Fruit fly (Drosophila melanogaster) whole organism, prepupa: Measurements from ENCODE around the gene Btk.

Experiments used
- CG10631 ChIP-seq: fragments of 200-800 bp; sonication (Bioruptor generic); optimal IDR thresholded peaks from 2 replicates; lab custom pipeline; 2016; ENCODE audit warnings: missing biosample characterization, missing genetic modification characterization
- CG10669 ChIP-seq: fragments of 200-800 bp; sonication (Bioruptor generic); optimal IDR thresholded peaks from 3 replicates; lab custom pipeline; 2018; ENCODE audit warnings: missing biosample characterization, mild to moderate bottlenecking, missing genetic modification characterization, moderate library complexity
- CG11294 ChIP-seq: fragments of 200-800 bp; sonication (Bioruptor generic); IDR thresholded peaks from 2 replicates; pipeline ENCODE4 v1.3.6; 2022; ENCODE audit warnings: missing biosample characterization, missing genetic modification characterization
- CG11762 ChIP-seq: fragments of 200-800 bp; sonication (Bioruptor generic); optimal IDR thresholded peaks from 3 replicates; lab custom pipeline; 2016; ENCODE audit warnings: missing biosample characterization, missing genetic modification characterization; ENCODE audit not compliant: insufficient read depth
- CG15336 ChIP-seq: fragments of 200-800 bp; sonication (Bioruptor generic); IDR thresholded peaks from 2 replicates; pipeline ENCODE4 v1.3.6; 2022; ENCODE audit warnings: missing biosample characterization, missing genetic modification characterization
- CG1621 ChIP-seq: fragments of 200-800 bp; sonication (Bioruptor generic); optimal IDR thresholded peaks from 3 replicates; lab custom pipeline; 2018; ENCODE audit warnings: missing biosample characterization, mild to moderate bottlenecking, missing genetic modification characterization
- CG16779 ChIP-seq: fragments of 200-800 bp; sonication (Bioruptor generic); optimal IDR thresholded peaks from 3 replicates; lab custom pipeline; 2017; ENCODE audit warnings: missing biosample characterization, mild to moderate bottlenecking, missing genetic modification characterization
- CG3032 ChIP-seq: fragments of 200-800 bp; optimal IDR thresholded peaks from 2 replicates; lab custom pipeline; 2019; ENCODE audit warnings: missing biosample characterization, mild to moderate bottlenecking, missing genetic modification characterization, moderate library complexity
- CG31627 ChIP-seq: fragments of 200-800 bp; sonication (Bioruptor generic); optimal IDR thresholded peaks from 3 replicates; lab custom pipeline; 2016; ENCODE audit warnings: missing biosample characterization, missing genetic modification characterization
- CG32006 ChIP-seq: fragments of 200-800 bp; sonication (Bioruptor generic); optimal IDR thresholded peaks from 3 replicates; lab custom pipeline; 2017; ENCODE audit warnings: missing biosample characterization, mild to moderate bottlenecking, missing genetic modification characterization
- CG34406 ChIP-seq: fragments of 200-800 bp; sonication (Bioruptor generic); optimal IDR thresholded peaks from 3 replicates; lab custom pipeline; 2016; ENCODE audit warnings: missing biosample characterization, missing genetic modification characterization
- CG4318 ChIP-seq: fragments of 200-800 bp; sonication (Bioruptor generic); optimal IDR thresholded peaks from 3 replicates; lab custom pipeline; 2017; ENCODE audit warnings: missing biosample characterization, mild to moderate bottlenecking, missing genetic modification characterization
- CG6163 ChIP-seq: fragments of 200-800 bp; sonication (Bioruptor generic); IDR thresholded peaks from 3 replicates; pipeline ENCODE4 v1.3.6; 2022; ENCODE audit warnings: missing biosample characterization, missing genetic modification characterization
- CG6276 ChIP-seq: fragments of 200-800 bp; sonication (Bioruptor generic); optimal IDR thresholded peaks from 2 replicates; lab custom pipeline; 2017; ENCODE audit warnings: missing biosample characterization, mild to moderate bottlenecking, missing genetic modification characterization
- CG6792 ChIP-seq: fragments of 200-800 bp; sonication (Bioruptor generic); optimal IDR thresholded peaks from 3 replicates; lab custom pipeline; 2016; ENCODE audit warnings: missing biosample characterization, missing genetic modification characterization
- CG6808 ChIP-seq: fragments of 200-800 bp; sonication (Bioruptor generic); optimal IDR thresholded peaks from 3 replicates; lab custom pipeline; 2017; ENCODE audit warnings: missing biosample characterization, missing genetic modification characterization, mild to moderate bottlenecking, moderate library complexity, missing genetic modification reagents
- CG6854 ChIP-seq: fragments of 200-800 bp; sonication (Bioruptor generic); optimal IDR thresholded peaks from 2 replicates; lab custom pipeline; 2017; ENCODE audit warnings: missing biosample characterization, mild to moderate bottlenecking, missing genetic modification characterization
- CG7368 ChIP-seq: fragments of 200-800 bp; sonication (Bioruptor generic); optimal IDR thresholded peaks from 3 replicates; lab custom pipeline; 2016; ENCODE audit warnings: missing biosample characterization, missing genetic modification characterization
- CG8119 ChIP-seq: fragments of 200-800 bp; sonication (Bioruptor generic); IDR thresholded peaks from 3 replicates; pipeline ENCODE4 v1.3.6; 2022; ENCODE audit warnings: missing biosample characterization, missing genetic modification characterization
- CG8319 ChIP-seq: fragments of 200-800 bp; sonication (Bioruptor generic); optimal IDR thresholded peaks from 3 replicates; lab custom pipeline; 2016; ENCODE audit warnings: missing biosample characterization, missing genetic modification characterization
- CG9139 ChIP-seq: fragments of 200-800 bp; sonication (Bioruptor generic); optimal IDR thresholded peaks from 3 replicates; lab custom pipeline; 2017; ENCODE audit warnings: missing biosample characterization, mild to moderate bottlenecking, missing genetic modification characterization
- Eip75B ChIP-seq: fragments of 200-800 bp; sonication (Bioruptor generic); optimal IDR thresholded peaks from 3 replicates; lab custom pipeline; 2016; ENCODE audit warnings: missing biosample characterization, missing genetic modification characterization
- Eip78C ChIP-seq: fragments of 200-800 bp; sonication (Bioruptor generic); peaks from one replicate; lab custom pipeline; 2016; ENCODE audit warnings: missing biosample characterization, missing genetic modification characterization
- Ets21C ChIP-seq: fragments of 200-800 bp; sonication (Bioruptor generic); optimal IDR thresholded peaks from 3 replicates; lab custom pipeline; 2016; ENCODE audit warnings: missing biosample characterization, missing genetic modification characterization
- Gug ChIP-seq: fragments of 200-800 bp; sonication (Bioruptor generic); IDR thresholded peaks from 2 replicates; pipeline ENCODE4 v1.3.6; 2022; ENCODE audit warnings: missing biosample characterization, missing genetic modification characterization
- Hr38 ChIP-seq: sonication (Bioruptor generic); optimal IDR thresholded peaks from 2 replicates; lab custom pipeline; 2016; ENCODE audit warnings: missing biosample characterization, missing genetic modification characterization
- Hr39 ChIP-seq: fragments of 200-800 bp; sonication (Bioruptor generic); optimal IDR thresholded peaks from 2 replicates; lab custom pipeline; 2016; ENCODE audit warnings: missing biosample characterization, missing genetic modification characterization
- Hr4 ChIP-seq: fragments of 200-800 bp; sonication (Bioruptor generic); optimal IDR thresholded peaks from 3 replicates; lab custom pipeline; 2016; ENCODE audit warnings: missing biosample characterization, missing genetic modification characterization
- Lpt ChIP-seq: fragments of 200-800 bp; sonication (Bioruptor generic); optimal IDR thresholded peaks from 3 replicates; lab custom pipeline; 2016; ENCODE audit warnings: missing biosample characterization, missing genetic modification characterization
- Met ChIP-seq: fragments of 200-800 bp; sonication (Bioruptor generic); optimal IDR thresholded peaks from 3 replicates; lab custom pipeline; 2016; ENCODE audit warnings: missing biosample characterization, missing genetic modification characterization
- OdsH ChIP-seq: fragments of 200-800 bp; sonication (Bioruptor generic); optimal IDR thresholded peaks from 3 replicates; lab custom pipeline; 2016; ENCODE audit warnings: missing biosample characterization, missing genetic modification characterization
- Sox102F ChIP-seq: fragments of 200-800 bp; sonication (Bioruptor generic); optimal IDR thresholded peaks from 2 replicates; lab custom pipeline; 2016; ENCODE audit warnings: missing biosample characterization, mild to moderate bottlenecking, missing genetic modification characterization
- Sox14 ChIP-seq: fragments of 200-800 bp; sonication (Bioruptor generic); optimal IDR thresholded peaks from 3 replicates; lab custom pipeline; 2016; ENCODE audit warnings: missing biosample characterization, missing genetic modification characterization
- Sox15 ChIP-seq: fragments of 200-800 bp; sonication (Bioruptor generic); optimal IDR thresholded peaks from 3 replicates; lab custom pipeline; 2016; ENCODE audit warnings: missing biosample characterization, missing genetic modification characterization
- achi ChIP-seq: fragments of 200-800 bp; sonication (Bioruptor generic); optimal IDR thresholded peaks from 3 replicates; lab custom pipeline; 2016; ENCODE audit warnings: missing biosample characterization, missing genetic modification characterization
- acj6 ChIP-seq: fragments of 200-800 bp; sonication (Bioruptor generic); optimal IDR thresholded peaks from 3 replicates; lab custom pipeline; 2016; ENCODE audit warnings: missing biosample characterization, missing genetic modification characterization
- cyc ChIP-seq: fragments of 200-800 bp; sonication (Bioruptor generic); optimal IDR thresholded peaks from 3 replicates; lab custom pipeline; 2016; ENCODE audit warnings: missing biosample characterization, missing genetic modification characterization
- dac ChIP-seq: fragments of 200-800 bp; sonication (Bioruptor generic); optimal IDR thresholded peaks from 2 replicates; lab custom pipeline; 2017; ENCODE audit warnings: missing biosample characterization, mild to moderate bottlenecking, missing genetic modification characterization
- esn ChIP-seq: fragments of 200-800 bp; sonication (Bioruptor generic); optimal IDR thresholded peaks from 2 replicates; lab custom pipeline; 2016; ENCODE audit warnings: missing biosample characterization, mild to moderate bottlenecking, missing genetic modification characterization, moderate library complexity
- fd85E ChIP-seq: fragments of 200-800 bp; sonication (Bioruptor generic); optimal IDR thresholded peaks from 3 replicates; lab custom pipeline; 2016; ENCODE audit warnings: missing biosample characterization, missing genetic modification characterization
- fkh ChIP-seq: fragments of 200-800 bp; sonication (Bioruptor generic); optimal IDR thresholded peaks from 3 replicates; lab custom pipeline; 2017; ENCODE audit warnings: missing biosample characterization, mild to moderate bottlenecking, missing genetic modification characterization, moderate library complexity
- lz ChIP-seq: fragments of 200-800 bp; sonication (Bioruptor generic); optimal IDR thresholded peaks from 3 replicates; lab custom pipeline; 2016; ENCODE audit warnings: missing biosample characterization, missing genetic modification characterization
- net ChIP-seq: fragments of 200-800 bp; sonication (Bioruptor generic); optimal IDR thresholded peaks from 3 replicates; lab custom pipeline; 2016; ENCODE audit warnings: missing biosample characterization, missing genetic modification characterization
- pdm3 ChIP-seq: fragments of 200-800 bp; sonication (Bioruptor generic); optimal IDR thresholded peaks from 3 replicates; lab custom pipeline; 2016; ENCODE audit warnings: missing biosample characterization, missing genetic modification characterization
- salr ChIP-seq, 2 experiments: fragments of 200-800 bp; sonication (Bioruptor generic); optimal IDR thresholded peaks; 3 replicates each; lab custom pipeline; 2016 to 2018; ENCODE audit warnings: missing biosample characterization in 2 of 2, missing genetic modification characterization in 2 of 2, mild to moderate bottlenecking in 1 of 2
- ss ChIP-seq, 2 experiments: fragments of 200-800 bp; sonication (Bioruptor generic); optimal IDR thresholded peaks; 2 replicates in 1 of 2; 3 replicates in 1 of 2; lab custom pipeline; 2017 to 2018; ENCODE audit warnings: mild to moderate bottlenecking in 2 of 2, missing biosample characterization in 2 of 2, missing genetic modification characterization in 2 of 2, moderate library complexity in 1 of 2
- svp ChIP-seq: fragments of 200-800 bp; sonication (Bioruptor generic); peaks from one replicate; lab custom pipeline; 2016; ENCODE audit warnings: missing biosample characterization, missing genetic modification characterization
- topi ChIP-seq: fragments of 200-800 bp; sonication (Bioruptor generic); optimal IDR thresholded peaks from 3 replicates; lab custom pipeline; 2016; ENCODE audit warnings: missing biosample characterization, missing genetic modification characterization
- vri ChIP-seq: fragments of 200-800 bp; sonication (Bioruptor generic); optimal IDR thresholded peaks from 3 replicates; lab custom pipeline; 2016; ENCODE audit warnings: missing biosample characterization, mild to moderate bottlenecking, missing genetic modification characterization

Btk gene

dm6 chr2L:8212666-8213270 is 88.1 kb downstream of the Btk start, which contains the start of the genes CG8372 and CG8360 (continued):
- TF ChIP-seq Ets21C (GFP tag; lab: Kevin White, UChicago) = peak; percentile 99
- peak; percentile 100 for TF ChIP-seq svp
- TF ChIP-seq Sox102F (GFP tag; lab: Kevin White, UChicago) = peak; percentile 100
- TF ChIP-seq CG16779 (tag; lab: Kevin White, UChicago) = peak; percentile 98
- TF ChIP-seq CG9139 (GFP tag; lab: Kevin White, UChicago) = peak; percentile 98
- peak; percentile 100 for TF ChIP-seq Eip78C (GFP tag; lab: Kevin White, UChicago)
- peak; percentile 98 for TF ChIP-seq CG4318 (GFP tag; lab: Kevin White, UChicago)
- TF ChIP-seq CG10631 (GFP tag; lab: Kevin White, UChicago) = peak; percentile 100
- peak; percentile 98 for TF ChIP-seq Lpt (GFP tag; lab: Kevin White, UChicago)
- peak; percentile 100 for TF ChIP-seq lz (GFP tag; lab: Kevin White, UChicago)
- peak; percentile 99 for TF ChIP-seq CG32006
- TF ChIP-seq salr (GFP tag; optimal IDR thresholded peaks at IDR 0.05; lab: Kevin White, UChicago) = peak; percentile 98 to 99
- TF ChIP-seq pdm3 (GFP tag; lab: Kevin White, UChicago) = peak; percentile 100
- TF ChIP-seq achi (GFP tag; lab: Kevin White, UChicago) = peak; percentile 99
- TF ChIP-seq Eip75B (GFP tag; lab: Kevin White, UChicago) = peak; percentile 99
- peak; percentile 100 for TF ChIP-seq Sox14 (GFP tag; lab: Kevin White, UChicago)
- peak; percentile 99 for TF ChIP-seq CG10669 (GFP tag; lab: Kevin White, UChicago)
- TF ChIP-seq Gug = peak; percentile 99
- peak; percentile 100 for TF ChIP-seq CG31627
- peak; percentile 99 for TF ChIP-seq CG6854
- TF ChIP-seq CG11762 (GFP tag; lab: Kevin White, UChicago) = peak; percentile 99
- TF ChIP-seq dac (GFP tag; lab: Kevin White, UChicago) = peak; percentile 99
- peak; percentile 99 for TF ChIP-seq CG8319 (GFP tag; lab: Kevin White, UChicago)
- peak; percentile 98 for TF ChIP-seq fkh (GFP tag; lab: Kevin White, UChicago)
- peak; percentile 98 for TF ChIP-seq CG1621 (tag; lab: Kevin White, UChicago)
- TF ChIP-seq CG6808 (GFP tag; lab: Kevin White, UChicago) = peak; percentile 98
- TF ChIP-seq fd85E (GFP tag; lab: Kevin White, UChicago) = peak; percentile 98
- TF ChIP-seq vri = peak; percentile 99
- TF ChIP-seq topi (GFP tag; lab: Kevin White, UChicago) = peak; percentile 99
- TF ChIP-seq CG6276 = peak; percentile 98
- TF ChIP-seq CG8119 (GFP tag; lab: Robert Waterston, UW) = peak; percentile 98
- peak; percentile 99 for TF ChIP-seq CG15336 (GFP tag; lab: Robert Waterston, UW)
- peak; percentile 99 for TF ChIP-seq net (GFP tag; lab: Kevin White, UChicago)
- peak; percentile 99 for TF ChIP-seq Met (GFP tag; lab: Kevin White, UChicago)
- TF ChIP-seq ss (GFP tag; optimal IDR thresholded peaks at IDR 0.05; lab: Kevin White, UChicago) = peak; percentile 98 to 99
- TF ChIP-seq CG7368 (GFP tag; lab: Kevin White, UChicago) = peak; percentile 99
- peak; percentile 99 for TF ChIP-seq CG6792
- TF ChIP-seq acj6 = peak; percentile 100

DNA sequence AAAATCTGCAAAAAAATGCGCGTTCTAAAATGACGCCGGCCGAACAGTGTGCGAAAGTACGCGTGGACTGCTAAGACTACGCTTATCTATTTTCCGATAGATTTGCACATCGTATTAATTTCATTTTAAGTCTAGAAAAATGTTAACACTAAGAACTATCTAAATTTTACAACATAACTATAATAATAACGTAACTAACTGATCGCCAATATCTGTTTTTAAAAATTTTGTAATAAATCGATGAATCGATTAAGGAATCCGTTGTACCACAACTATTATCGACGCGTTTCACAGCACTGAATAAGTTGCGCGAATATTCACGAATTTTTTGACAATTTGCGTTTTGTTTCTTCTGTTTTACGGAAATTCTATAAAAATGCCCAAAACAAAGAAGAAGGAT is 89.8 kb downstream of the Btk start, which contains the start of gene Ssb-c31a:
Gene Ssb-c31a, plus strand, starts transcription at position 278 of the 400 bp plus-strand sequence.
- TF ChIP-seq Sox15 = no peak
- TF ChIP-seq fkh (GFP tag; lab: Kevin White, UChicago) = no peak
- no peak for TF ChIP-seq CG16779 (tag; lab: Kevin White, UChicago)
- TF ChIP-seq acj6 = peak; percentile 65
- peak; percentile 50 for TF ChIP-seq Hr4 (GFP tag; lab: Kevin White, UChicago)
- TF ChIP-seq Sox102F (GFP tag; lab: Kevin White, UChicago) = peak; percentile 66
- TF ChIP-seq OdsH (GFP tag; lab: Kevin White, UChicago) = peak; percentile 62
- TF ChIP-seq CG31627 = peak; percentile 60
- peak; percentile 72 for TF ChIP-seq esn (GFP tag; lab: Kevin White, UChicago)
- peak; percentile 62 for TF ChIP-seq cyc (GFP tag; lab: Kevin White, UChicago)
- TF ChIP-seq CG34406 (GFP tag; lab: Kevin White, UChicago) = peak; percentile 4
- peak; percentile 65 for TF ChIP-seq Sox14 (GFP tag; lab: Kevin White, UChicago)
- TF ChIP-seq CG8319 (GFP tag; lab: Kevin White, UChicago) = peak; percentile 16
- no peak for TF ChIP-seq net (GFP tag; lab: Kevin White, UChicago)
- TF ChIP-seq Hr39 (GFP tag; lab: Kevin White, UChicago) = peak; percentile 47
- no peak for TF ChIP-seq CG15336 (GFP tag; lab: Robert Waterston, UW)
- no peak for TF ChIP-seq Hr38 (GFP tag; lab: Kevin White, UChicago)
- TF ChIP-seq CG11294 (GFP tag; lab: Robert Waterston, UW) = no peak
- 0 out of 3 replicates have a peak, but pooled peaks have one; percentile 22 for TF ChIP-seq CG6163
- TF ChIP-seq CG7368 (GFP tag; lab: Kevin White, UChicago) = no peak
- TF ChIP-seq CG6854 = no peak
- peak; percentile 70 for TF ChIP-seq Eip75B (GFP tag; lab: Kevin White, UChicago)
- peak; percentile 44 for TF ChIP-seq CG3032 (tag; lab: Kevin White, UChicago)
- peak; percentile 7 for TF ChIP-seq CG11762 (GFP tag; lab: Kevin White, UChicago)
